Fruit fly (Drosophila melanogaster) whole organism, embryonic: Measurements from ENCODE around the gene Idh3g.

Source experiments
- CG10274 ChIP-seq: fragments of 200-800 bp; sonication (Bioruptor generic); optimal IDR thresholded peaks from 3 replicates; lab custom pipeline; 2017; ENCODE audit warnings: missing biosample characterization, mild to moderate bottlenecking, missing genetic modification characterization
- CG11085 ChIP-seq: fragments of 200-800 bp; sonication (Bioruptor generic); IDR thresholded peaks from 2 replicates; pipeline ENCODE4 v1.3.6; 2022; ENCODE audit warnings: missing biosample characterization, missing genetic modification characterization
- CG11504 ChIP-seq: fragments of 200-800 bp; sonication (Bioruptor generic); optimal IDR thresholded peaks from 3 replicates; lab custom pipeline; 2019; ENCODE audit warnings: missing biosample characterization, mild to moderate bottlenecking, missing genetic modification characterization, moderate library complexity
- CG12236 ChIP-seq: fragments of 200-800 bp; sonication (Bioruptor generic); optimal IDR thresholded peaks from 2 replicates; lab custom pipeline; 2016; ENCODE audit warnings: missing biosample characterization, missing genetic modification characterization
- CG12299 ChIP-seq: fragments of 200-800 bp; sonication (Bioruptor generic); optimal IDR thresholded peaks from 2 replicates; lab custom pipeline; 2018; ENCODE audit warnings: missing biosample characterization, mild to moderate bottlenecking, missing genetic modification characterization
- CG12391 ChIP-seq: fragments of 200-800 bp; sonication (Bioruptor generic); optimal IDR thresholded peaks from 3 replicates; lab custom pipeline; 2018; ENCODE audit warnings: missing biosample characterization, mild to moderate bottlenecking, missing genetic modification characterization, moderate library complexity
- CG14441 ChIP-seq: fragments of 200-800 bp; sonication (Bioruptor generic); IDR thresholded peaks from 2 replicates; pipeline ENCODE4 v1.3.6; 2022; ENCODE audit warnings: missing biosample characterization, missing genetic modification characterization
- CG15073 ChIP-seq: fragments of 200-800 bp; sonication (Bioruptor generic); optimal IDR thresholded peaks from 2 replicates; lab custom pipeline; 2016; ENCODE audit warnings: missing biosample characterization, missing genetic modification characterization
- CG16863 ChIP-seq: fragments of 200-800 bp; sonication (Bioruptor generic); optimal IDR thresholded peaks from 3 replicates; lab custom pipeline; 2016; ENCODE audit warnings: missing biosample characterization, missing genetic modification characterization
- CG17328 ChIP-seq: fragments of 200-800 bp; sonication (Bioruptor generic); IDR thresholded peaks from 2 replicates; pipeline ENCODE4 v1.3.6; 2022; ENCODE audit warnings: missing biosample characterization, missing genetic modification characterization
- CG17385 ChIP-seq: fragments of 200-800 bp; sonication (Bioruptor generic); optimal IDR thresholded peaks from 3 replicates; lab custom pipeline; 2018; ENCODE audit warnings: missing biosample characterization, mild to moderate bottlenecking, missing genetic modification characterization
- CG17912 ChIP-seq: fragments of 200-800 bp; sonication (Bioruptor generic); optimal IDR thresholded peaks from 2 replicates; lab custom pipeline; 2018; ENCODE audit warnings: missing biosample characterization, mild to moderate bottlenecking, missing genetic modification characterization
- CG18011 ChIP-seq: fragments of 200-800 bp; sonication (Bioruptor generic); optimal IDR thresholded peaks from 2 replicates; lab custom pipeline; 2017; ENCODE audit warnings: missing biosample characterization, missing genetic modification characterization, mild to moderate bottlenecking, moderate library complexity, missing genotype
- CG3726 ChIP-seq: fragments of 200-800 bp; sonication (Bioruptor generic); IDR thresholded peaks from 3 replicates; pipeline ENCODE4, ENCODE4 v1.3.6; 2022; ENCODE audit warnings: missing biosample characterization, missing genetic modification characterization
- CG4360 ChIP-seq: fragments of 200-800 bp; sonication (Bioruptor generic); IDR thresholded peaks from 2 replicates; pipeline ENCODE4 v1.3.6; 2022; ENCODE audit warnings: missing biosample characterization, missing genetic modification characterization
- CG4820 ChIP-seq: fragments of 200-800 bp; sonication (Bioruptor generic); optimal IDR thresholded peaks from 3 replicates; lab custom pipeline; 2016; ENCODE audit warnings: missing biosample characterization, missing genetic modification characterization
- CG8478 ChIP-seq: fragments of >200 bp; optimal IDR thresholded peaks from 2 replicates; lab custom pipeline; 2018
- CG9437 ChIP-seq: fragments of 200-800 bp; sonication (Bioruptor generic); optimal IDR thresholded peaks from 2 replicates; lab custom pipeline; 2018; ENCODE audit warnings: missing biosample characterization, mild to moderate bottlenecking, missing genetic modification characterization
- CkIIα-i1 ChIP-seq: fragments of 200-800 bp; sonication (Bioruptor generic); IDR thresholded peaks from 2 replicates; pipeline ENCODE4 v1.3.6; 2022; ENCODE audit warnings: missing biosample characterization, missing genetic modification characterization
- D19A ChIP-seq: fragments of 200-800 bp; optimal IDR thresholded peaks from 3 replicates; lab custom pipeline; 2019; ENCODE audit warnings: missing biosample characterization, mild to moderate bottlenecking, missing genetic modification characterization, moderate library complexity
- Dll ChIP-seq: fragments of 200-800 bp; sonication (Bioruptor generic); IDR thresholded peaks from 4 replicates; pipeline ENCODE4 v1.3.6; 2022; ENCODE audit warnings: missing biosample characterization, missing genetic modification characterization; ENCODE audit not compliant: partially characterized antibody
- Dp ChIP-seq: fragments of 200-800 bp; sonication (Bioruptor generic); optimal IDR thresholded peaks from 2 replicates; lab custom pipeline; 2018; ENCODE audit warnings: missing biosample characterization, mild to moderate bottlenecking, missing genetic modification characterization, moderate library complexity
- Ets65A ChIP-seq: fragments of 200-800 bp; sonication (Bioruptor generic); peaks from one replicate; lab custom pipeline; 2016; ENCODE audit warnings: missing biosample characterization, missing genetic modification characterization
- H15 ChIP-seq: fragments of 200-800 bp; sonication (Bioruptor generic); IDR thresholded peaks from 3 replicates; pipeline ENCODE4 v1.3.6; 2022; ENCODE audit warnings: missing biosample characterization, missing genetic modification characterization
- HmgZ ChIP-seq: fragments of 200-800 bp; sonication (Bioruptor generic); optimal IDR thresholded peaks from 2 replicates; lab custom pipeline; 2018; ENCODE audit warnings: missing biosample characterization, mild to moderate bottlenecking, missing genetic modification characterization
- NC2α ChIP-seq: fragments of 200-800 bp; sonication (Bioruptor generic); optimal IDR thresholded peaks from 2 replicates; lab custom pipeline; 2016; ENCODE audit warnings: missing biosample characterization, missing genetic modification characterization
- Ravus ChIP-seq: fragments of 200-800 bp; sonication (Bioruptor generic); IDR thresholded peaks from 2 replicates; pipeline ENCODE4 v1.3.6; 2022; ENCODE audit warnings: missing biosample characterization, missing genetic modification characterization
- Sry-δ ChIP-seq: fragments of 200-800 bp; sonication (Bioruptor generic); optimal IDR thresholded peaks from 2 replicates; lab custom pipeline; 2016; ENCODE audit warnings: missing biosample characterization, missing genetic modification characterization
- ara ChIP-seq: fragments of 200-800 bp; sonication (Bioruptor generic); IDR thresholded peaks from 2 replicates; pipeline ENCODE4 v1.3.6; 2022; ENCODE audit warnings: missing biosample characterization, missing genetic modification characterization
- ato ChIP-seq: fragments of 200-800 bp; sonication (Bioruptor generic); IDR thresholded peaks from 2 replicates; pipeline ENCODE4 v1.3.6; 2022; ENCODE audit warnings: missing biosample characterization, missing genetic modification characterization; ENCODE audit not compliant: partially characterized antibody
- az2 ChIP-seq: fragments of 200-800 bp; sonication (Bioruptor generic); optimal IDR thresholded peaks from 3 replicates; lab custom pipeline; 2016; ENCODE audit warnings: missing biosample characterization, missing genetic modification characterization
- cad ChIP-seq: fragments of >200 bp; optimal IDR thresholded peaks from 2 replicates; lab custom pipeline; 2017; ENCODE audit warnings: missing biosample characterization, missing genetic modification characterization
- croc ChIP-seq: fragments of 200-800 bp; sonication (Bioruptor generic); conservative IDR thresholded peaks from 3 replicates; pipeline ENCODE4 v1.3.6; 2022; ENCODE audit warnings: missing biosample characterization, missing genetic modification characterization
- fd102C ChIP-seq: fragments of 200-800 bp; sonication (Bioruptor generic); optimal IDR thresholded peaks from 2 replicates; lab custom pipeline; 2018; ENCODE audit warnings: missing biosample characterization, mild to moderate bottlenecking, missing genetic modification characterization, moderate library complexity
- fd96Cb ChIP-seq: fragments of 200-800 bp; sonication (Bioruptor generic); optimal IDR thresholded peaks from 2 replicates; lab custom pipeline; 2018; ENCODE audit warnings: missing biosample characterization, mild to moderate bottlenecking, missing genetic modification characterization, moderate library complexity
- gcm2 ChIP-seq: fragments of 200-800 bp; sonication (Bioruptor generic); optimal IDR thresholded peaks from 2 replicates; lab custom pipeline; 2016; ENCODE audit warnings: missing biosample characterization, missing genetic modification characterization
- ham ChIP-seq: fragments of 200-800 bp; sonication (Bioruptor generic); IDR thresholded peaks from 2 replicates; pipeline ENCODE4 v1.3.6; 2022; ENCODE audit warnings: missing biosample characterization, missing genetic modification characterization
- klu ChIP-seq: fragments of 200-800 bp; sonication (Bioruptor generic); IDR thresholded peaks from 2 replicates; pipeline ENCODE4 v1.3.6; 2022; ENCODE audit warnings: missing biosample characterization, missing genetic modification characterization
- luna ChIP-seq: fragments of 200-800 bp; sonication (Bioruptor generic); optimal IDR thresholded peaks from 2 replicates; lab custom pipeline; 2016; ENCODE audit warnings: missing biosample characterization, missing genetic modification characterization
- mld ChIP-seq: fragments of 200-800 bp; sonication (Bioruptor generic); IDR thresholded peaks from 3 replicates; pipeline ENCODE4 v1.3.6; 2022; ENCODE audit warnings: missing biosample characterization, missing genetic modification characterization; ENCODE audit not compliant: partially characterized antibody
- nerfin-1 ChIP-seq: fragments of 200-800 bp; sonication (Bioruptor generic); optimal IDR thresholded peaks from 3 replicates; lab custom pipeline; 2019; ENCODE audit warnings: missing biosample characterization, mild to moderate bottlenecking, missing genetic modification characterization, moderate library complexity
- odd ChIP-seq: fragments of 200-800 bp; sonication (Bioruptor generic); optimal IDR thresholded peaks from 2 replicates; lab custom pipeline; 2017; ENCODE audit warnings: missing biosample characterization, mild to moderate bottlenecking, missing genetic modification characterization
- pan ChIP-seq, 4 experiments: fragments of >200 bp in 3 of 4; fragments of 200-800 bp in 1 of 4; sonication (Bioruptor generic) in 1 of 4; optimal IDR thresholded peaks in 3 of 4; IDR thresholded peaks in 1 of 4; 2 replicates each; pipeline versions ENCODE4 v1.3.6 to Lab custom; 2017 to 2022; ENCODE audit warnings: missing biosample characterization in 2 of 4, missing genetic modification characterization in 2 of 4, mixed read lengths in 1 of 4
- pzg ChIP-seq: fragments of 200-800 bp; sonication (Bioruptor generic); optimal IDR thresholded peaks from 3 replicates; lab custom pipeline; 2018; ENCODE audit warnings: missing biosample characterization, mild to moderate bottlenecking, missing genetic modification characterization, moderate library complexity
- rib ChIP-seq: fragments of 200-800 bp; sonication (Bioruptor generic); IDR thresholded peaks from 2 replicates; pipeline ENCODE4 v1.3.6; 2022; ENCODE audit warnings: missing biosample characterization, missing genetic modification characterization
- row ChIP-seq: fragments of 200-800 bp; sonication (Bioruptor generic); IDR thresholded peaks from 3 replicates; pipeline ENCODE4 v1.3.6; 2022; ENCODE audit warnings: missing biosample characterization, missing genetic modification characterization
- sug ChIP-seq: fragments of 200-800 bp; optimal IDR thresholded peaks from 2 replicates; lab custom pipeline; 2019; ENCODE audit warnings: missing biosample characterization, mild to moderate bottlenecking, missing genetic modification characterization, moderate library complexity
- trh ChIP-seq: fragments of 200-800 bp; sonication (Bioruptor generic); optimal IDR thresholded peaks from 2 replicates; lab custom pipeline; 2016; ENCODE audit warnings: missing biosample characterization, missing genetic modification characterization
- vfl ChIP-seq: fragments of 200-800 bp; sonication (Bioruptor generic); optimal IDR thresholded peaks from 2 replicates; lab custom pipeline; 2016; ENCODE audit warnings: missing biosample characterization, missing genetic modification characterization
- zen ChIP-seq: fragments of 200-800 bp; sonication (Bioruptor generic); optimal IDR thresholded peaks from 3 replicates; lab custom pipeline; 2018; ENCODE audit warnings: missing biosample characterization, mild to moderate bottlenecking, missing genetic modification characterization, moderate library complexity

Gene Idh3g

DNA sequence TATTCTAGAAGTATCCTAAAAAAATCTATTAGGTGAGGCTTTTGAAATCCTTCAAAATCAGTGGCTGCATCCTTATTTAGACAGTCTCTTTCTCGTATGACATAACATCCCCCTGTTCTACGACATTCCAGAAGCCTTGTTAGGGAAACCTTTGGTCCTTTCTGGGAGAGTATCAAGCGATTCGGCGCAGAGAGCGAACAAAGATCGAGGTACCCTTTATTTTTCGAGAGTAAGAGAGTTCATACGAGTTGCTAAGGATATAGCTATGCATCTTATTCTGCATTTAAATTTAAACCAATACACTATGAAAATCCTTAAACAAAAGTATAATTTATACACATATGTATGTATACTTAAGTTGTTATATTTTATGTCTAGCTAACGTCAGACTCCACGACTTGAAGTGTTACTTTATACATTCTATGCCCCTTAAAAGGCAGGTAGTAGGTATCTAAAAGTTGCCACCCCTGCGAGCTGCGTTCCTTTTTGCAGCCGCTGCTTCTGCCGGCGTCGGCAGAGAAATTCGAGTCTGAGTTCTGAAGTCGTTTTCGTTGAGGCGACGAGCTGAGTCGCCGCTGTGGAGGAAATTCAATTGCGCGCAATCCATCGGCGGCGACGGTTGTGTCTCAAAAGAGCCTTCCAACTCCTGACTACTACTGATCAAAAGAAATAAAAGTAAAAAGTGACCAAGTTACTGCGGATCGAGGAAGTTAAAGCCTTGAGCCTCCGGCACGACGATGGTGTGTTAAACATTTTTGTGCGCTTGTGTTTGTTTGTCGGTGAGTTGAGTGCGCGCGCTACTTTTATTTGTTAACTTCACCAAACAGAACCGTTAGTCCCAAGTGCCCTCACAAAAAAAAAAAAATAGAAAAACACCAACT, 43.1 kb upstream of the Idh3g start, which contains the start of gene jigr1 (continued):
- no peak for TF ChIP-seq CG17385 (GFP tag; lab: Kevin White, UChicago)
- no peak for TF ChIP-seq gcm2 (GFP tag; lab: Kevin White, UChicago)
- no peak for TF ChIP-seq cad (GFP tag; lab: Kevin White, UChicago)
- TF ChIP-seq pan (optimal IDR thresholded peaks at IDR 0.05; lab: Kevin White, UChicago) = peak in 1 of 2 experiments; percentile 87
- TF ChIP-seq pan (GFP tag; optimal IDR thresholded peaks at IDR 0.05 in 1 of 2, IDR thresholded peaks at IDR 0.05 in 1 of 2) = peak in 1 of 2 experiments; percentile 81
- no peak for TF ChIP-seq CG11085 (GFP tag; lab: Robert Waterston, UW)
- TF ChIP-seq odd (GFP tag; lab: Kevin White, UChicago) = no peak
- no peak for TF ChIP-seq ato (GFP tag; lab: Robert Waterston, UW)
- no peak for TF ChIP-seq CG14441 (GFP tag; lab: Robert Waterston, UW)
- TF ChIP-seq ham = no peak
- peak; percentile 60 for TF ChIP-seq fd102C (GFP tag; lab: Kevin White, UChicago)
- TF ChIP-seq CG16863 (GFP tag; lab: Kevin White, UChicago) = peak; percentile 29
- no peak for TF ChIP-seq Dll (GFP tag; lab: Robert Waterston, UW)
- TF ChIP-seq fd96Cb (tag; lab: Kevin White, UChicago) = peak; percentile 39
- TF ChIP-seq CG10274 (GFP tag; lab: Kevin White, UChicago) = no peak
- peak; percentile 18 for TF ChIP-seq CG11504 (tag; lab: Kevin White, UChicago)
- peak; percentile 90 for TF ChIP-seq Ets65A (GFP tag; lab: Kevin White, UChicago)
- TF ChIP-seq Dp = no peak
- TF ChIP-seq CG12299 (tag; lab: Kevin White, UChicago) = no peak
- TF ChIP-seq sug (tag; lab: Kevin White, UChicago) = no peak
- no peak for TF ChIP-seq Ravus (GFP tag; lab: Robert Waterston, UW)
- TF ChIP-seq trh = no peak
- TF ChIP-seq CG8478 (lab: Kevin White, UChicago) = no peak
- no peak for TF ChIP-seq Sry-δ (GFP tag; lab: Kevin White, UChicago)
- TF ChIP-seq croc (GFP tag; lab: Robert Waterston, UW) = no peak
- TF ChIP-seq CG17328 = peak; percentile 49; the same call in 1 of the 2 replicates
- TF ChIP-seq CG4820 (GFP tag; lab: Kevin White, UChicago) = peak; percentile 19
- TF ChIP-seq CG17912 (GFP tag; lab: Kevin White, UChicago) = no peak
- TF ChIP-seq NC2α (GFP tag; lab: Kevin White, UChicago) = no peak
- peak; percentile 82 for TF ChIP-seq zen (tag; lab: Kevin White, UChicago)
- no peak for TF ChIP-seq HmgZ (tag; lab: Kevin White, UChicago)
- TF ChIP-seq rib = no peak
- TF ChIP-seq CG15073 = no peak
- TF ChIP-seq CG12391 (tag; lab: Kevin White, UChicago) = peak; percentile 65
- TF ChIP-seq pzg = no peak
- TF ChIP-seq CG4360 (GFP tag; lab: Robert Waterston, UW) = no peak
- TF ChIP-seq mld (GFP tag; lab: Robert Waterston, UW) = no peak
- TF ChIP-seq row = peak; percentile 86
- TF ChIP-seq D19A (tag; lab: Kevin White, UChicago) = peak; percentile 96
- no peak for TF ChIP-seq klu (GFP tag; lab: Robert Waterston, UW)
- TF ChIP-seq CG12236 (GFP tag; lab: Kevin White, UChicago) = no peak
- TF ChIP-seq nerfin-1 (tag; lab: Kevin White, UChicago) = peak; percentile 31
- TF ChIP-seq CG9437 = no peak
- no peak for TF ChIP-seq vfl (GFP tag; lab: Kevin White, UChicago)
- no peak for TF ChIP-seq CG3726 (GFP tag; lab: Robert Waterston, UW)
- TF ChIP-seq CkIIα-i1 (GFP tag; lab: Robert Waterston, UW) = no peak
- TF ChIP-seq H15 = no peak
- TF ChIP-seq az2 (GFP tag; lab: Kevin White, UChicago) = peak; percentile 29
- TF ChIP-seq ara (GFP tag; lab: Robert Waterston, UW) = peak; percentile 54; the same call in 1 of the 2 replicates
- no peak for TF ChIP-seq CG18011 (GFP tag; lab: Kevin White, UChicago)
- TF ChIP-seq luna (GFP tag; lab: Kevin White, UChicago) = no peak
